Worm (Caenorhabditis elegans) whole organism, young adult: ENCODE results near the gene zig-11.

ENCODE experiments used
- C17E4.6 ChIP-seq: fragments of 200-800 bp; sonication (Bioruptor generic); IDR thresholded peaks from 2 replicates; pipeline ENCODE4 v1.3.6; 2022; ENCODE audit warnings: missing genetic modification reagents, missing genetic modification characterization, missing compliant biosample characterization
- D2030.7 ChIP-seq: fragments of 200-800 bp; sonication (Bioruptor generic); IDR thresholded peaks from 2 replicates; pipeline ENCODE4 v1.3.6; 2022; ENCODE audit warnings: missing genetic modification reagents, missing genetic modification characterization, missing compliant biosample characterization
- F33H1.4 ChIP-seq: fragments of 200-800 bp; sonication (Bioruptor generic); IDR thresholded peaks from 2 replicates; pipeline ENCODE4 v1.3.6; 2022; ENCODE audit warnings: missing genetic modification reagents, missing genetic modification characterization, missing compliant biosample characterization
- F49E8.2 ChIP-seq: sonication (generic microtip); optimal IDR thresholded peaks from 3 replicates; lab custom pipeline; 2017; ENCODE audit warnings: missing genetic modification characterization, mild to moderate bottlenecking, missing compliant biosample characterization, antibody characterized with exemption, moderate library complexity; ENCODE audit not compliant: insufficient read depth
- F55B11.4 ChIP-seq: sonication (generic microtip); optimal IDR thresholded peaks from 2 replicates; lab custom pipeline; 2016; ENCODE audit warnings: missing compliant biosample characterization, missing genetic modification characterization, borderline replicate concordance; ENCODE audit not compliant: insufficient read depth
- T07F8.4 ChIP-seq: sonication (generic microtip); optimal IDR thresholded peaks from 2 replicates; lab custom pipeline; 2016; ENCODE audit warnings: mild to moderate bottlenecking, missing genetic modification characterization, moderate library complexity, missing compliant biosample characterization
- Y53F4B.3 ChIP-seq: fragments of 200-800 bp; sonication (Bioruptor generic); IDR thresholded peaks from 2 replicates; pipeline ENCODE4 v1.3.6; 2022; ENCODE audit warnings: missing genetic modification reagents, missing genetic modification characterization, missing compliant biosample characterization
- Y95B8A.8 ChIP-seq: fragments of 200-800 bp; sonication (Bioruptor generic); IDR thresholded peaks from 2 replicates; pipeline ENCODE4 v1.3.6; 2022; ENCODE audit warnings: missing genetic modification reagents, missing genetic modification characterization, missing compliant biosample characterization
- athp-1 ChIP-seq: sonication (generic microtip); optimal IDR thresholded peaks from 2 replicates; lab custom pipeline; 2017; ENCODE audit warnings: mild to moderate bottlenecking, missing genetic modification characterization, missing compliant biosample characterization
- attf-3 ChIP-seq: fragments of 200-800 bp; sonication (Bioruptor generic); conservative IDR thresholded peaks from 2 replicates; pipeline ENCODE4 v1.3.6; 2022; ENCODE audit warnings: missing genetic modification reagents, missing genetic modification characterization, missing compliant biosample characterization
- bed-1 ChIP-seq: fragments of 200-800 bp; sonication (Bioruptor generic); IDR thresholded peaks from 2 replicates; pipeline ENCODE4 v1.3.6; 2022; ENCODE audit warnings: missing genetic modification reagents, missing genetic modification characterization, missing compliant biosample characterization
- ccch-3 ChIP-seq: fragments of 200-800 bp; sonication (Bioruptor generic); optimal IDR thresholded peaks from 2 replicates; lab custom pipeline; 2018; ENCODE audit warnings: mild to moderate bottlenecking, missing genetic modification characterization, missing compliant biosample characterization
- ceh-58 ChIP-seq: fragments of 200-800 bp; sonication (Bioruptor generic); IDR thresholded peaks from 2 replicates; pipeline ENCODE4 v1.3.6; 2022; ENCODE audit warnings: missing genetic modification characterization, missing compliant biosample characterization
- ceh-91 ChIP-seq: fragments of 200-800 bp; sonication (Bioruptor generic); IDR thresholded peaks from 2 replicates; pipeline ENCODE4 v1.3.6; 2022; ENCODE audit warnings: missing genetic modification reagents, missing genetic modification characterization, missing compliant biosample characterization
- chd-7 ChIP-seq: sonication (generic microtip); optimal IDR thresholded peaks from 2 replicates; lab custom pipeline; 2016; ENCODE audit warnings: mild to moderate bottlenecking, missing genetic modification characterization, moderate library complexity, missing compliant biosample characterization
- dox-1 ChIP-seq: fragments of 200-800 bp; sonication (Bioruptor generic); IDR thresholded peaks from 2 replicates; pipeline ENCODE4 v1.3.6; 2022; ENCODE audit warnings: missing genetic modification reagents, missing genetic modification characterization, missing compliant biosample characterization
- efl-1 ChIP-seq: fragments of 150-350 bp; optimal IDR thresholded peaks from 2 replicates; lab custom pipeline; 2014; ENCODE audit warnings: missing biosample characterization, missing genetic modification reagents, missing genetic modification characterization
- egl-18 ChIP-seq: fragments of 200-800 bp; sonication (Bioruptor generic); IDR thresholded peaks from 2 replicates; pipeline ENCODE4 v1.3.6; 2022; ENCODE audit warnings: missing genetic modification reagents, missing genetic modification characterization, missing compliant biosample characterization
- ekl-4 ChIP-seq: fragments of 200-800 bp; sonication (Bioruptor generic); IDR thresholded peaks from 2 replicates; pipeline ENCODE4 v1.3.6; 2022; ENCODE audit warnings: missing genetic modification reagents, missing genetic modification characterization, missing compliant biosample characterization
- him-1 ChIP-seq: sonication (generic microtip); optimal IDR thresholded peaks from 2 replicates; lab custom pipeline; 2016; ENCODE audit warnings: missing genotype, missing genetic modification reagents, missing genetic modification characterization, missing compliant biosample characterization
- hmg-1.2 ChIP-seq: fragments of 200-800 bp; sonication (Bioruptor generic); IDR thresholded peaks from 2 replicates; pipeline ENCODE4 v1.3.6; 2022; ENCODE audit warnings: missing genetic modification reagents, missing genetic modification characterization, missing compliant biosample characterization
- lag-1 ChIP-seq: fragments of 200-800 bp; sonication (Bioruptor generic); IDR thresholded peaks from 2 replicates; pipeline ENCODE4 v1.3.6; 2022; ENCODE audit warnings: missing genetic modification reagents, missing genetic modification characterization, missing compliant biosample characterization
- let-526 ChIP-seq: fragments of 200-800 bp; sonication (Bioruptor generic); IDR thresholded peaks from 2 replicates; pipeline ENCODE4 v1.3.6; 2022; ENCODE audit warnings: missing genetic modification reagents, missing genetic modification characterization, missing compliant biosample characterization
- lsl-1 ChIP-seq: fragments of 200-800 bp; sonication (Bioruptor generic); optimal IDR thresholded peaks from 2 replicates; lab custom pipeline; 2018; ENCODE audit warnings: mild to moderate bottlenecking, missing genetic modification characterization, moderate library complexity, missing compliant biosample characterization
- madf-3 ChIP-seq: fragments of 200-800 bp; sonication (Bioruptor generic); IDR thresholded peaks from 2 replicates; pipeline ENCODE4 v1.3.6; 2022; ENCODE audit warnings: missing genetic modification reagents, missing genetic modification characterization, missing compliant biosample characterization
- madf-6 ChIP-seq: fragments of 200-800 bp; sonication (Bioruptor generic); IDR thresholded peaks from 2 replicates; pipeline ENCODE4 v1.3.6; 2022; ENCODE audit warnings: missing genetic modification reagents, missing genetic modification characterization, missing compliant biosample characterization
- mcd-1 ChIP-seq: fragments of 200-800 bp; sonication (Bioruptor generic); IDR thresholded peaks from 2 replicates; pipeline ENCODE4 v1.3.6; 2022; ENCODE audit warnings: missing genetic modification reagents, missing genetic modification characterization, missing compliant biosample characterization
- nhr-179 ChIP-seq: sonication (generic microtip); optimal IDR thresholded peaks from 2 replicates; lab custom pipeline; 2016; ENCODE audit warnings: mild to moderate bottlenecking, missing genetic modification characterization, missing compliant biosample characterization
- nhr-27 ChIP-seq: fragments of 200-800 bp; sonication (Bioruptor generic); optimal IDR thresholded peaks from 2 replicates; lab custom pipeline; 2018; ENCODE audit warnings: mild to moderate bottlenecking, missing genetic modification characterization, moderate library complexity, missing compliant biosample characterization
- nhr-80 ChIP-seq: sonication (generic microtip); optimal IDR thresholded peaks from 2 replicates; lab custom pipeline; 2016; ENCODE audit warnings: missing genetic modification characterization, missing compliant biosample characterization
- rcor-1 ChIP-seq: fragments of 200-800 bp; sonication (Bioruptor generic); IDR thresholded peaks from 2 replicates; pipeline ENCODE4 v1.3.6; 2022; ENCODE audit warnings: missing genetic modification reagents, missing genetic modification characterization, missing compliant biosample characterization
- sea-2 ChIP-seq: fragments of 200-800 bp; sonication (Bioruptor generic); IDR thresholded peaks from 2 replicates; pipeline ENCODE4 v1.3.6; 2022; ENCODE audit warnings: missing genetic modification characterization, missing compliant biosample characterization
- snpc-3.4 ChIP-seq: sonication (generic microtip); optimal IDR thresholded peaks from 2 replicates; lab custom pipeline; 2017; ENCODE audit warnings: missing genetic modification characterization, mild to moderate bottlenecking, missing compliant biosample characterization, antibody characterized with exemption, moderate library complexity, missing genotype, missing genetic modification reagents
- snpc-4 ChIP-seq, 5 experiments: fragments of 150-350 bp in 1 of 5; sonication (generic microtip) in 4 of 5; optimal IDR thresholded peaks; 2 replicates each; lab custom pipeline; 2014 to 2018; ENCODE audit warnings: missing genetic modification characterization in 5 of 5, missing biosample characterization in 3 of 5, antibody characterized with exemption in 2 of 5, mild to moderate bottlenecking in 2 of 5, missing compliant biosample characterization in 2 of 5, missing genotype in 2 of 5, moderate library complexity in 2 of 5, missing genetic modification reagents in 1 of 5
- tbx-9 ChIP-seq: sonication (generic microtip); optimal IDR thresholded peaks from 2 replicates; lab custom pipeline; 2016; ENCODE audit warnings: borderline replicate concordance, missing genetic modification characterization, inconsistent platforms, missing compliant biosample characterization
- xnd-1 ChIP-seq: sonication (generic microtip); optimal IDR thresholded peaks from 2 replicates; lab custom pipeline; 2016; ENCODE audit warnings: missing genotype, missing genetic modification reagents, missing genetic modification characterization, missing compliant biosample characterization
- zfh-2 ChIP-seq: fragments of 200-800 bp; sonication (Bioruptor generic); conservative IDR thresholded peaks from 2 replicates; pipeline ENCODE4 v1.3.6; 2022; ENCODE audit warnings: missing genetic modification reagents, missing genetic modification characterization, missing compliant biosample characterization
- ztf-18 ChIP-seq: sonication (generic microtip); optimal IDR thresholded peaks from 2 replicates; lab custom pipeline; 2016; ENCODE audit warnings: missing genotype, mild to moderate bottlenecking, missing genetic modification characterization, missing compliant biosample characterization
- ztf-22 ChIP-seq: fragments of 200-800 bp; sonication (Bioruptor generic); optimal IDR thresholded peaks from 2 replicates; lab custom pipeline; 2018; ENCODE audit warnings: mild to moderate bottlenecking, missing genetic modification characterization, moderate library complexity, missing compliant biosample characterization
- ztf-26 ChIP-seq: sonication (generic microtip); optimal IDR thresholded peaks from 2 replicates; lab custom pipeline; 2017; ENCODE audit warnings: missing genetic modification characterization, missing compliant biosample characterization

zig-11 gene

ce11 chrV:1920105-1920504, 27.4 kb upstream of the zig-11 start, which contains the start of gene Y32G9A.12:
Y32G9A.12 (minus strand) TSS chrV:1920205.
- TF ChIP-seq snpc-3.4 (tag; lab: Kevin White, UChicago) (no peak), D2030.7 (no peak), nhr-27 (tag; lab: Kevin White, UChicago) (no peak), sea-2 (GFP tag; lab: Robert Waterston, UW) (no peak), madf-3 (GFP tag; lab: Robert Waterston, UW) (no peak), ztf-22 (GFP tag; lab: Kevin White, UChicago) (no peak), Y53F4B.3 (no peak), Y95B8A.8 (no peak), nhr-80 (tag; lab: Kevin White, UChicago) (no peak), chd-7 (no peak), attf-3 (GFP tag; lab: Robert Waterston, UW) (no peak), F55B11.4 (tag; lab: Kevin White, UChicago) (no peak), rcor-1 (GFP tag; lab: Robert Waterston, UW) (no peak), T07F8.4 (tag; lab: Kevin White, UChicago) (no peak)

ce11 chrV:1918030-1918559, 25.4 kb upstream of the zig-11 start, which contains the start of gene Y32G9A.2:
Y32G9A.2 (plus strand) TSS chrV:1918509.
- TF ChIP-seq lag-1 (GFP tag; lab: Robert Waterston, UW) (no peak), hmg-1.2 (GFP tag; lab: Robert Waterston, UW) (no peak; the same call in 1 of the 2 replicates), let-526 (GFP tag; lab: Robert Waterston, UW) (no peak), mcd-1 (peak; percentile 94), madf-6 (GFP tag; lab: Robert Waterston, UW) (peak; percentile 70), athp-1 (tag; lab: Kevin White, UChicago) (peak; percentile 99), xnd-1 (tag; lab: Kevin White, UChicago) (peak; percentile 66), efl-1 (GFP tag; lab: Kevin White, UChicago) (peak; percentile 32), lsl-1 (peak; percentile 84), ekl-4 (GFP tag; lab: Robert Waterston, UW) (no peak), chd-7 (no peak), egl-18 (GFP tag; lab: Robert Waterston, UW) (no peak), ztf-26 (no peak), C17E4.6 (no peak), ztf-18 (peak; percentile 23), ceh-58 (GFP tag; lab: Robert Waterston, UW) (no peak), bed-1 (no peak), him-1 (tag; lab: Kevin White, UChicago) (peak; percentile 50), dox-1 (GFP tag; lab: Robert Waterston, UW) (peak; percentile 67), ceh-91 (GFP tag; lab: Robert Waterston, UW) (peak; percentile 46; the same call in 1 of the 2 replicates), zfh-2 (GFP tag; lab: Robert Waterston, UW) (no peak), F33H1.4 (peak; percentile 76), F49E8.2 (no peak), tbx-9 (tag; lab: Kevin White, UChicago) (no peak), D2030.7 (peak; percentile 26; the same call in 1 of the 2 replicates), snpc-4 (GFP tag; optimal IDR thresholded peaks at IDR 0.05; lab: Kevin White, UChicago) (no peak), snpc-4 (tag; optimal IDR thresholded peaks at IDR 0.05; lab: Kevin White, UChicago) (no peak), nhr-179 (tag; lab: Kevin White, UChicago) (no peak), ccch-3 (GFP tag; lab: Kevin White, UChicago) (no peak)
